Worm (Caenorhabditis elegans): ENCODE data around the gene C51E3.10.

ce11 chrV:10154698-10155097 is 6.2 kb downstream of the C51E3.10 start, which contains the start of gene srsx-29:
- TF ChIP-seq W03F9.2 (tag; optimal IDR thresholded peaks at IDR 0.05) (no peak), dao-5 (tag; optimal IDR thresholded peaks at IDR 0.05) (no peak)

Measured in whole organism, L4/young adult.